Worm (Caenorhabditis elegans): ENCODE data around the gene ZC266.1.

DNA sequence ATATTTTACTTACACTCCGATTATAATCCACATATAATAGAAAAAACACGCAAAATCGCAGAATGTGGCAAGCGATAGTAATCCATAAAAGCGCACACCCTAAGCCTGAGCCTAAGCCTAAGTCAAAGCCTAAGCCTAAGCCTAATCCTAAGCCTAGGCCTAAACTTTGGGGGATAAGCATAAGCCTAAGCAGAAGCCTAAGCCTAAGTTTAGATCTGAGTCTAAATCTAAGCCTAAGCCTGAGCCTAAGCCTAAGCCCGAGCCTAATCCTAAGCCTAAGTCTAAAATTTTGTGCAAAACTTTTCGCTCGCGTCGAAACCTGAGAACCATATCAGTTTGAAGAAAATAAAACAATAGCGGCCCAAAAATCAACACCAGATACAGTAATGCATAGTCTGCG, 16.0 kb downstream of the ZC266.1 start:
- TF ChIP-seq unc-130 (GFP tag; optimal IDR thresholded peaks at IDR 0.05) (no peak), nfya-2 (GFP tag; IDR thresholded peaks at IDR 0.05) (no peak), hmg-20 (GFP tag; IDR thresholded peaks at IDR 0.05) (no peak), dox-1 (GFP tag; IDR thresholded peaks at IDR 0.05) (no peak), nfya-1 (tag; optimal IDR thresholded peaks at IDR 0.05; ENCODE audit: borderline replicate concordance, insufficient read depth) (no peak), B0261.1 (tag; optimal IDR thresholded peaks at IDR 0.05) (no peak), ama-1 (optimal IDR thresholded peaks at IDR 0.05) (no peak), ama-1 (GFP tag; optimal IDR thresholded peaks at IDR 0.05) (no peak), Y67H2A.10 (GFP tag; conservative IDR thresholded peaks at IDR 0.05) (no peak), cebp-2 (GFP tag; IDR thresholded peaks at IDR 0.05) (no peak), pha-4 (tag; optimal IDR thresholded peaks at IDR 0.05) (no peak), ekl-4 (GFP tag; IDR thresholded peaks at IDR 0.05) (no peak), repo-1 (tag; optimal IDR thresholded peaks at IDR 0.05) (no peak), Y53F4B.3 (GFP tag; IDR thresholded peaks at IDR 0.05) (no peak), akir-1 (GFP tag; optimal IDR thresholded peaks at IDR 0.05) (no peak)
